Worm (Caenorhabditis elegans) whole organism, L1 larva: ENCODE data around the gene T13G4.4.

Experiments used
- F16B12.6 ChIP-seq: fragments of 150-350 bp; optimal IDR thresholded peaks from 2 replicates; lab custom pipeline; 2014; ENCODE audit warnings: missing biosample characterization, missing genetic modification characterization
- alr-1 ChIP-seq: fragments of 200-800 bp; sonication (Bioruptor generic); optimal IDR thresholded peaks from 2 replicates; lab custom pipeline; 2018; ENCODE audit warnings: borderline replicate concordance, mild to moderate bottlenecking, missing genetic modification characterization, missing compliant biosample characterization
- ama-1 ChIP-seq: fragments of 150-350 bp; optimal IDR thresholded peaks from 2 replicates; lab custom pipeline; 2014
- ceh-63 ChIP-seq: fragments of 200-800 bp; sonication (Bioruptor generic); optimal IDR thresholded peaks from 2 replicates; lab custom pipeline; 2018; ENCODE audit warnings: mild to moderate bottlenecking, missing genetic modification characterization, missing compliant biosample characterization
- ceh-8 ChIP-seq: fragments of 200-800 bp; sonication (Bioruptor generic); optimal IDR thresholded peaks from 2 replicates; lab custom pipeline; 2018; ENCODE audit warnings: mild to moderate bottlenecking, missing genetic modification characterization, moderate library complexity, missing compliant biosample characterization
- ces-1 ChIP-seq: fragments of 150-350 bp; optimal IDR thresholded peaks from 2 replicates; lab custom pipeline; 2014; ENCODE audit warnings: missing biosample characterization, missing genetic modification reagents, missing genetic modification characterization
- efl-1 ChIP-seq, 4 experiments: fragments of 150-350 bp; optimal IDR thresholded peaks in 3 of 4; peaks in 1 of 4; 1 replicate in 1 of 4; 2 replicates in 3 of 4; lab custom pipeline; 2014; ENCODE audit warnings: missing biosample characterization in 2 of 4, missing genetic modification characterization in 2 of 4, missing genetic modification reagents in 2 of 4
- efl-3 ChIP-seq: fragments of 200-800 bp; sonication (Bioruptor generic); optimal IDR thresholded peaks from 2 replicates; lab custom pipeline; 2018; ENCODE audit warnings: mild to moderate bottlenecking, missing genetic modification characterization, missing compliant biosample characterization
- elt-2 ChIP-seq: sonication (generic microtip); optimal IDR thresholded peaks from 2 replicates; lab custom pipeline; 2016; ENCODE audit warnings: missing genetic modification characterization, mild to moderate bottlenecking, inconsistent platforms, missing compliant biosample characterization, missing genetic modification reagents
- fkh-10 ChIP-seq: sonication (generic microtip); optimal IDR thresholded peaks from 2 replicates; lab custom pipeline; 2017; ENCODE audit warnings: missing biosample characterization, missing genetic modification reagents, missing genetic modification characterization
- fkh-4 ChIP-seq: sonication (generic microtip); optimal IDR thresholded peaks from 2 replicates; lab custom pipeline; 2016; ENCODE audit warnings: missing compliant biosample characterization, missing genetic modification characterization, borderline replicate concordance
- fkh-8 ChIP-seq: sonication (generic microtip); optimal IDR thresholded peaks from 2 replicates; lab custom pipeline; 2016; ENCODE audit warnings: mild to moderate bottlenecking, missing genetic modification characterization, missing compliant biosample characterization
- fos-1 ChIP-seq: fragments of 150-350 bp; optimal IDR thresholded peaks from 2 replicates; lab custom pipeline; 2014; ENCODE audit warnings: missing biosample characterization, missing genetic modification characterization
- grh-1 ChIP-seq: fragments of 200-800 bp; sonication (Bioruptor generic); IDR thresholded peaks from 2 replicates; pipeline ENCODE4 v1.3.6; 2022; ENCODE audit warnings: missing genetic modification reagents, missing genetic modification characterization, missing compliant biosample characterization
- hpl-2 ChIP-seq: fragments of 150-350 bp; optimal IDR thresholded peaks from 2 replicates; lab custom pipeline; 2014; ENCODE audit warnings: missing biosample characterization, missing genetic modification reagents, missing genetic modification characterization
- lin-13 ChIP-seq: fragments of 150-350 bp; optimal IDR thresholded peaks from 2 replicates; lab custom pipeline; 2014; ENCODE audit warnings: missing biosample characterization, missing genetic modification reagents, missing genetic modification characterization
- lin-14 ChIP-seq: fragments of 200-800 bp; sonication (Bioruptor generic); optimal IDR thresholded peaks from 2 replicates; lab custom pipeline; 2018; ENCODE audit warnings: mild to moderate bottlenecking, missing genetic modification characterization, moderate library complexity, missing compliant biosample characterization
- lin-35 ChIP-seq, 2 experiments: fragments of 150-350 bp; optimal IDR thresholded peaks; 2 replicates each; lab custom pipeline; 2014; ENCODE audit warnings: missing biosample characterization in 2 of 2, missing genetic modification characterization in 2 of 2, missing genetic modification reagents in 2 of 2
- mdl-1 ChIP-seq, 2 experiments: fragments of 150-350 bp; optimal IDR thresholded peaks; 2 replicates each; lab custom pipeline; 2014 to 2017; ENCODE audit warnings: missing biosample characterization in 2 of 2, missing genetic modification characterization in 2 of 2, inconsistent platforms in 1 of 2
- nhr-11 ChIP-seq: fragments of 150-350 bp; optimal IDR thresholded peaks from 2 replicates; lab custom pipeline; 2014; ENCODE audit warnings: missing biosample characterization, missing genetic modification characterization
- nhr-12 ChIP-seq: sonication (generic microtip); optimal IDR thresholded peaks from 2 replicates; lab custom pipeline; 2017; ENCODE audit warnings: missing biosample characterization, missing genetic modification characterization
- nhr-19 ChIP-seq: fragments of 200-800 bp; sonication (Bioruptor generic); conservative IDR thresholded peaks from 2 replicates; pipeline ENCODE4 v1.3.6; 2022; ENCODE audit warnings: missing genetic modification characterization, missing compliant biosample characterization
- nhr-237 ChIP-seq: fragments of 150-350 bp; optimal IDR thresholded peaks from 2 replicates; lab custom pipeline; 2014; ENCODE audit warnings: missing biosample characterization, missing genetic modification characterization
- nhr-28 ChIP-seq: fragments of 150-350 bp; optimal IDR thresholded peaks from 2 replicates; lab custom pipeline; 2014; ENCODE audit warnings: missing biosample characterization, missing genetic modification characterization
- nhr-47 ChIP-seq: sonication (generic microtip); optimal IDR thresholded peaks from 2 replicates; lab custom pipeline; 2016; ENCODE audit warnings: mild to moderate bottlenecking, missing genetic modification characterization, moderate library complexity, missing compliant biosample characterization
- nhr-71 ChIP-seq: sonication (generic microtip); optimal IDR thresholded peaks from 2 replicates; lab custom pipeline; 2016; ENCODE audit warnings: mild to moderate bottlenecking, missing genetic modification characterization, moderate library complexity, missing compliant biosample characterization
- nhr-77 ChIP-seq: fragments of 150-350 bp; optimal IDR thresholded peaks from 2 replicates; lab custom pipeline; 2014; ENCODE audit warnings: missing biosample characterization, missing genetic modification characterization
- nhr-84 ChIP-seq: sonication (generic microtip); optimal IDR thresholded peaks from 2 replicates; lab custom pipeline; 2017; ENCODE audit warnings: missing biosample characterization, missing genetic modification characterization
- nhr-85 ChIP-seq: sonication (generic microtip); peaks from one replicate; lab custom pipeline; 2016; ENCODE audit warnings: missing genetic modification characterization, inconsistent platforms, missing compliant biosample characterization
- pqm-1 ChIP-seq: sonication (generic microtip); optimal IDR thresholded peaks from 3 replicates; lab custom pipeline; 2017; ENCODE audit warnings: missing biosample characterization, missing genetic modification characterization
- rnt-1 ChIP-seq: sonication (generic microtip); optimal IDR thresholded peaks from 2 replicates; lab custom pipeline; 2016; ENCODE audit warnings: mild to moderate bottlenecking, missing genetic modification characterization, moderate library complexity, missing compliant biosample characterization
- snpc-4 ChIP-seq: fragments of 150-350 bp; optimal IDR thresholded peaks from 2 replicates; lab custom pipeline; 2014; ENCODE audit warnings: missing biosample characterization, missing genetic modification characterization
- snu-23 ChIP-seq: sonication (generic microtip); optimal IDR thresholded peaks from 2 replicates; lab custom pipeline; 2016; ENCODE audit warnings: missing genetic modification characterization, missing compliant biosample characterization
- sox-4 ChIP-seq: sonication (generic microtip); optimal IDR thresholded peaks from 2 replicates; lab custom pipeline; 2016; ENCODE audit warnings: missing genetic modification characterization, missing compliant biosample characterization
- sptf-1 ChIP-seq: fragments of 150-350 bp; optimal IDR thresholded peaks from 2 replicates; lab custom pipeline; 2014; ENCODE audit warnings: missing biosample characterization, missing genetic modification characterization
- swsn-7 ChIP-seq: sonication (generic microtip); optimal IDR thresholded peaks from 2 replicates; lab custom pipeline; 2016; ENCODE audit warnings: missing genetic modification characterization, missing compliant biosample characterization
- unc-130 ChIP-seq: fragments of 150-350 bp; optimal IDR thresholded peaks from 2 replicates; lab custom pipeline; 2017; ENCODE audit warnings: missing biosample characterization, missing genetic modification characterization, inconsistent platforms
- unc-30 ChIP-seq: sonication (generic microtip); optimal IDR thresholded peaks from 2 replicates; lab custom pipeline; 2017; ENCODE audit warnings: missing biosample characterization, missing genetic modification characterization
- vab-15 ChIP-seq: sonication (generic microtip); optimal IDR thresholded peaks from 2 replicates; lab custom pipeline; 2017; ENCODE audit warnings: missing genotype, mild to moderate bottlenecking, missing genetic modification characterization, missing compliant biosample characterization

T13G4.4 gene

ce11 chrX:1179984-1180383, 11.5 kb downstream of the T13G4.4 start, which contains the start of gene hot-8:
TSS of gene hot-8 (plus strand) at chrX:1180284.
- no peak for TF ChIP-seq vab-15 (tag; lab: Kevin White, UChicago)
- no peak for TF ChIP-seq efl-1 (optimal IDR thresholded peaks at IDR 0.05; lab: Kevin White, UChicago)
- peak in 1 of 2 experiments; percentile 11 for TF ChIP-seq efl-1 (GFP tag; optimal IDR thresholded peaks at IDR 0.05 in 1 of 2; lab: Kevin White, UChicago)

- TF ChIP-seq snpc-4 (no peak), sptf-1 (tag; lab: Kevin White, UChicago) (no peak), lin-13 (GFP tag; lab: Kevin White, UChicago) (no peak), nhr-47 (tag; lab: Kevin White, UChicago) (no peak), nhr-12 (tag; lab: Kevin White, UChicago) (no peak), unc-30 (tag; lab: Kevin White, UChicago) (no peak), nhr-84 (tag; lab: Kevin White, UChicago) (no peak), nhr-19 (GFP tag; lab: Robert Waterston, UW) (no peak), nhr-237 (no peak), lin-14 (GFP tag; lab: Kevin White, UChicago) (no peak), ceh-8 (GFP tag; lab: Kevin White, UChicago) (no peak), lin-35 (GFP tag; optimal IDR thresholded peaks at IDR 0.05; lab: Kevin White, UChicago) (no peak), efl-3 (GFP tag; lab: Kevin White, UChicago) (no peak), fkh-10 (no peak), nhr-77 (no peak)
Observed at ce11 chrX:1172024-1172423, 19.5 kb downstream of the T13G4.4 start.

DNA sequence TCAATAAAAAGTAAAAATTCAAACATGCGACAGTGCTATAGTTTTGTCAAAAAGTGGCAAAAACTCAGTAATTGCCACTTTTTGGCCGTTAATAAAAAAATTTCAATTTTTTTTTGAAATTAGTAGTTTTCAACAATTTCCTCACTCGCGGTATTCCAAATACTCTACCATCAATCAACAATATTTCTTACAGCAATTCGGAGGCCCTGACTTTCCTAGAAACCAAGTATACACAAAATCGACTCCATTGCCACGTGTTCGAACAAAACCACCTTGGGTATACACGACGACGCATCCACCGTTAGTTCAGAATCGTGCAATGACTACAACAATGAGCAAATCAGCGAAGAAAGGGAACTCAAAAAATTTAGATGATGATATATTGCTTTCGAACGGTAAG, 19.9 kb downstream of the T13G4.4 start:
- TF ChIP-seq grh-1, result no peak
- no peak for TF ChIP-seq unc-130 (tag; lab: Kevin White, UChicago)
- no peak for TF ChIP-seq ceh-63
- TF ChIP-seq alr-1, result no peak
- no peak for TF ChIP-seq nhr-84 (tag; lab: Kevin White, UChicago)
- TF ChIP-seq lin-14 (GFP tag; lab: Kevin White, UChicago), result no peak
- no peak for TF ChIP-seq nhr-11

- TF ChIP-seq elt-2 (no peak), rnt-1 (tag; lab: Kevin White, UChicago) (peak; percentile 46), lin-14 (GFP tag; lab: Kevin White, UChicago) (peak; percentile 24)
Observed at ce11 chrX:1167234-1167633, 24.2 kb downstream of the T13G4.4 start.

DNA sequence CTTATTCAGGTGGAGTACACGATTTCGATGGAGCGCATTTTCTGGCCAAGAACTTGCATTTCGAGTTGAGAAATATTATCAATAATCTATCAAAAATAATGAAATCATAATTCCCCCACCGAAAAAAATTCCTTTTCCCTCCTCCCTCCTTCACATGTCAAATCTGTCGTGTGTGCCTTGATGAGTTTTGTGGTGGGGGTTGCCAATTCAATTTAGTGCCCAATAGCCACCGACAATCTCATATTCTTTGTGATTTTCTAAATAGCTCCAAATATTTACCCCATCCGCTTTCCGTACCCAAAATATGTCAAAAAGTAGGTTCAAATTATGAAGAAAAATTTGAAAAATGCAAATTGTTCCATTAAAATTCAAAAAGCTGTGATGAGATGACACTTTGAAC, 29.5 kb downstream of the T13G4.4 start, which contains the start of gene tmc-1:
Gene tmc-1 (plus strand): TSS at position 189 of the 400 bp plus-strand sequence.
- TF ChIP-seq nhr-85 (tag; lab: Kevin White, UChicago), result no peak
- no peak for TF ChIP-seq nhr-77
- no peak for TF ChIP-seq ces-1 (GFP tag; lab: Kevin White, UChicago)
- TF ChIP-seq swsn-7 (tag; lab: Kevin White, UChicago), result no peak
- no peak for TF ChIP-seq nhr-28 (tag; lab: Kevin White, UChicago)
- TF ChIP-seq lin-14 (GFP tag; lab: Kevin White, UChicago), result peak; percentile 19
- TF ChIP-seq snpc-4, result no peak
- TF ChIP-seq grh-1, result no peak
- TF ChIP-seq, all 84 proteins: peak for 1

ce11 chrX:1154648-1155047, 36.8 kb downstream of the T13G4.4 start, which contains the start of gene R193.1:
TSS of gene R193.1 (plus strand) at chrX:1154948.
- TF ChIP-seq ceh-8 (GFP tag; lab: Kevin White, UChicago) (no peak), fos-1 (no peak), fkh-4 (tag; lab: Kevin White, UChicago) (no peak), pqm-1 (tag; lab: Kevin White, UChicago) (no peak), F16B12.6 (tag; lab: Kevin White, UChicago) (no peak), lin-13 (GFP tag; lab: Kevin White, UChicago) (no peak), hpl-2 (GFP tag; lab: Kevin White, UChicago) (no peak), snu-23 (GFP tag; lab: Kevin White, UChicago) (no peak), nhr-19 (GFP tag; lab: Robert Waterston, UW) (no peak), fkh-8 (tag; lab: Kevin White, UChicago) (no peak), ama-1 (lab: Kevin White, UChicago) (no peak), mdl-1 (tag; optimal IDR thresholded peaks at IDR 0.05; lab: Kevin White, UChicago) (no peak), sox-4 (no peak), nhr-71 (no peak), nhr-12 (tag; lab: Kevin White, UChicago) (no peak), elt-2 (no peak)
